Worm (Caenorhabditis elegans): ENCODE data around the gene C24F3.2.

DNA sequence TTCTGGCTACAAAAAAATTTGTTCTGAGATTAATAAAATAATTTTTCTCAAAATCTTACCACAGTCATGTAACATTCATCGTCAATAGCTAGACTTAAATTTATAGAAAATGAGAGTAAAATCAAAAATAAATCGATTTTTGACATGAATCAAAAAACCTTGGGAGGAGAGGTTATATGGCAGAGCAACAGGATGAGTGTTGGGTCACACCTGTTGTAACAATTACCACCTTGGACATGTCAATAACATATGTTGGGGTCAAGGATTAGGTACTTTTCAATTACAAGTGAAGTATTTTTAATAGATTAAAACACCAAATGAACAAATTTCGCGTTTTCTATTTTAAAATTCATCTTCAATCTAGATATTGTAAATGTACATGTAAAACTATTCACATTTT, 19.3 kb downstream of the C24F3.2 start, which contains the start of gene lipl-7:
- no peak for TF ChIP-seq lin-13 (GFP tag; optimal IDR thresholded peaks at IDR 0.05)
- TF ChIP-seq ceh-82 (tag; optimal IDR thresholded peaks at IDR 0.05), result no peak
- no peak for TF ChIP-seq lin-11 (tag; optimal IDR thresholded peaks at IDR 0.05)
- no peak for TF ChIP-seq elt-1 (tag; optimal IDR thresholded peaks at IDR 0.05)
